Fruit fly (Drosophila melanogaster): Measurements from ENCODE around the gene CG15812.

Gene CG15812

DNA sequence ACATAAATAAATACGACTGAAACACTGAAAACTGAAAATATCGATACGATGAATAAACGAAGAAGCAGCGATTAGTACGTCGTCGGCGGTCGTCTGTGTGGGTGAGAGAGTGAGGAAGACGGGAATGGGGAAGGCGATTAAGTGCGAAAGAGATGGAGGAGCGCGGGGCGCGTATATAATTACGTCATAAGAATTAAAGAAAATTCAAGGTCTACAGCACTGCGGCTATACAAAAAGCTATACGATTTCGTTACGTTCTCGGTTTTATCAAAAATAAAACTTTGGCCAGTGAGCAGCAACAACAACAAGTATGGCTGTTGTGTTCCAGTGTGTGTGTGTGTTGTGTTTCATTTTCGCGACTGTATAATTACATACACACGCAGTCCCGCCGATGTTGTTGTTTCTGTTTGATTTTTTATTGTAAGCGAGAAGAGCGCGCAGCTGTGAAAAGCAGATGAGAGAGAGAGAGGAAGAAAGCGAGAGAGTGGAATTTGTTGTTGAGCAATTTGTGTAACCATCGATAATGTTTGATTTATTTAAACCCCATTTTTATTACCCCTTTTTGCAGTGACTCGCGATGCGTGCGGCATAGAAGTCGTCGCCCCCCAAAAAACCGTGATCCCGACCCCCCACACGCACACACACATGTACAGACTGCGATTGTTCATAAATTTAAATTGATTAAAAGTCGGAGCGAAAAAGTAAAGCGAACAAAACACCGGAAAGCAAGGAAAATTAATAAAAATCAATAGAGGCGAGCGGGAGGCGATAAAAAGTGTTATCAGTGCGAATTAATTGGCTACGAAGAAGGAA, 10.5 kb upstream of the CG15812 start (continued):
- TF ChIP-seq CG6813 (GFP tag; optimal IDR thresholded peaks at IDR 0.05), result peak; percentile 18
- peak; percentile 90 for TF ChIP-seq pros (GFP tag; optimal IDR thresholded peaks at IDR 0.05)
- TF ChIP-seq CG13123 (GFP tag; optimal IDR thresholded peaks at IDR 0.05), result no peak
- no peak for TF ChIP-seq fd3F (GFP tag; optimal IDR thresholded peaks at IDR 0.05)
- peak; percentile 6 for TF ChIP-seq CG15479 (GFP tag; optimal IDR thresholded peaks at IDR 0.05)
- no peak for TF ChIP-seq CG11456 (GFP tag; IDR thresholded peaks at IDR 0.05)
- no peak for TF ChIP-seq CG4617 (GFP tag; optimal IDR thresholded peaks at IDR 0.05; ENCODE audit: borderline replicate concordance)
- no peak for TF ChIP-seq CG12942 (GFP tag; optimal IDR thresholded peaks at IDR 0.05)
- TF ChIP-seq CG4328 (GFP tag; optimal IDR thresholded peaks at IDR 0.05), result peak; percentile 45
- TF ChIP-seq chinmo (GFP tag; IDR thresholded peaks at IDR 0.05; ENCODE audit: partially characterized antibody), result peak; percentile 69; the same call in 2 of the 4 replicates
- peak; percentile 93 for TF ChIP-seq cg (GFP tag; optimal IDR thresholded peaks at IDR 0.05)
- peak; percentile 50 for TF ChIP-seq HmgZ (tag; optimal IDR thresholded peaks at IDR 0.05)
- TF ChIP-seq onecut (GFP tag; IDR thresholded peaks at IDR 0.05), result peak; percentile 34
- TF ChIP-seq CG17912 (GFP tag; optimal IDR thresholded peaks at IDR 0.05), result peak; percentile 23
- peak; percentile 16 for TF ChIP-seq CG8924 (tag; optimal IDR thresholded peaks at IDR 0.05)
- TF ChIP-seq Bgb (GFP tag; IDR thresholded peaks at IDR 0.05; ENCODE audit: partially characterized antibody), result peak; percentile 52; the same call in 1 of the 2 replicates
- TF ChIP-seq ranshi (GFP tag; IDR thresholded peaks at IDR 0.05), result peak; percentile 23; the same call in 1 of the 2 replicates
- no peak for TF ChIP-seq Sin3A (optimal IDR thresholded peaks at IDR 0.05)
- TF ChIP-seq kay (GFP tag; optimal IDR thresholded peaks at IDR 0.05), result peak; percentile 8
- TF ChIP-seq row (GFP tag; IDR thresholded peaks at IDR 0.05), result 0 out of 3 replicates have a peak, but pooled peaks have one; percentile 39
- peak; percentile 28 for TF ChIP-seq zen (tag; optimal IDR thresholded peaks at IDR 0.05)
- peak; percentile 25 for TF ChIP-seq nom (GFP tag; optimal IDR thresholded peaks at IDR 0.05)
- TF ChIP-seq CG1792 (GFP tag; optimal IDR thresholded peaks at IDR 0.05), result no peak
- TF ChIP-seq CG13624 (GFP tag; optimal IDR thresholded peaks at IDR 0.05), result peak; percentile 72
- TF ChIP-seq rib (GFP tag; IDR thresholded peaks at IDR 0.05), result peak; percentile 86
- peak; percentile 65 for TF ChIP-seq mirr (GFP tag; optimal IDR thresholded peaks at IDR 0.05)
- TF ChIP-seq Med (GFP tag), result peak; percentile 12
- TF ChIP-seq CG14710 (tag; optimal IDR thresholded peaks at IDR 0.05), result no peak
- TF ChIP-seq bbx (GFP tag; IDR thresholded peaks at IDR 0.05; ENCODE audit: partially characterized antibody), result peak; percentile 24; the same call in 1 of the 2 replicates
- TF ChIP-seq CG4360 (GFP tag; IDR thresholded peaks at IDR 0.05), result peak; percentile 86
- peak; percentile 54 for TF ChIP-seq CG8478 (optimal IDR thresholded peaks at IDR 0.05)
- TF ChIP-seq Dp (GFP tag; optimal IDR thresholded peaks at IDR 0.05), result no peak
- no peak for TF ChIP-seq jing (GFP tag; optimal IDR thresholded peaks at IDR 0.05)
- no peak for TF ChIP-seq CG1233 (GFP tag; optimal IDR thresholded peaks at IDR 0.05)
- TF ChIP-seq Hr78 (GFP tag; optimal IDR thresholded peaks at IDR 0.05), result no peak
- TF ChIP-seq CG7963 (GFP tag; IDR thresholded peaks at IDR 0.05; ENCODE audit: partially characterized antibody), result no peak
- 0 out of 2 replicates have a peak, but pooled peaks have one; percentile 15 for TF ChIP-seq klu (GFP tag; IDR thresholded peaks at IDR 0.05)
- peak; percentile 82 for TF ChIP-seq CG1832 (GFP tag; optimal IDR thresholded peaks at IDR 0.05)
- TF ChIP-seq CG15269 (tag; optimal IDR thresholded peaks at IDR 0.05), result no peak
- peak; percentile 54 for TF ChIP-seq CHES-1-like (GFP tag; optimal IDR thresholded peaks at IDR 0.05)
- TF ChIP-seq wek (GFP tag; optimal IDR thresholded peaks at IDR 0.05), result no peak
- peak; percentile 51; the same call in 1 of the 2 replicates for TF ChIP-seq amos (GFP tag; IDR thresholded peaks at IDR 0.05; ENCODE audit: partially characterized antibody)
- no peak for TF ChIP-seq tll (GFP tag; optimal IDR thresholded peaks at IDR 0.05)
- TF ChIP-seq CG6854 (GFP tag; optimal IDR thresholded peaks at IDR 0.05), result peak; percentile 45
- TF ChIP-seq Atf3 (GFP tag; optimal IDR thresholded peaks at IDR 0.05), result peak; percentile 81
- TF ChIP-seq Atf6 (GFP tag; IDR thresholded peaks at IDR 0.05), result peak; percentile 51; the same call in 1 of the 2 replicates
- no peak for TF ChIP-seq CG8765 (GFP tag; IDR thresholded peaks at IDR 0.05)
